Worm (Caenorhabditis elegans) whole organism, mixed stage, embryonic: ENCODE results near the gene C44B7.5.

Source experiments
- bed-3 ChIP-seq: fragments of 200-800 bp; sonication (Bioruptor generic); optimal IDR thresholded peaks from 3 replicates; lab custom pipeline; 2018; ENCODE audit warnings: mild to moderate bottlenecking, missing genetic modification characterization, moderate library complexity, missing compliant biosample characterization
- blmp-1 ChIP-seq: fragments of 150-350 bp; optimal IDR thresholded peaks from 2 replicates; lab custom pipeline; 2014; ENCODE audit warnings: missing biosample characterization, missing genetic modification characterization
- ceh-39 ChIP-seq: fragments of 150-350 bp; optimal IDR thresholded peaks from 2 replicates; lab custom pipeline; 2014; ENCODE audit warnings: missing biosample characterization, missing genetic modification characterization
- ceh-43 ChIP-seq: fragments of 200-800 bp; sonication (Bioruptor generic); optimal IDR thresholded peaks from 2 replicates; lab custom pipeline; 2018; ENCODE audit warnings: mild to moderate bottlenecking, missing genetic modification characterization, moderate library complexity, missing compliant biosample characterization
- ceh-83 ChIP-seq: fragments of 200-800 bp; sonication (Bioruptor generic); optimal IDR thresholded peaks from 2 replicates; lab custom pipeline; 2018; ENCODE audit warnings: mild to moderate bottlenecking, missing genetic modification characterization, missing compliant biosample characterization
- ces-1 ChIP-seq: fragments of 150-350 bp; optimal IDR thresholded peaks from 2 replicates; lab custom pipeline; 2014; ENCODE audit warnings: missing biosample characterization, missing genetic modification reagents, missing genetic modification characterization
- cnd-1 ChIP-seq: fragments of 200-800 bp; sonication (Bioruptor generic); optimal IDR thresholded peaks from 2 replicates; lab custom pipeline; 2018; ENCODE audit warnings: mild to moderate bottlenecking, missing genetic modification characterization, missing compliant biosample characterization
- drap-1 ChIP-seq: fragments of 200-800 bp; sonication (Bioruptor generic); optimal IDR thresholded peaks from 3 replicates; lab custom pipeline; 2018; ENCODE audit warnings: mild to moderate bottlenecking, missing genetic modification characterization, missing compliant biosample characterization
- elt-1 ChIP-seq: sonication (generic microtip); optimal IDR thresholded peaks from 2 replicates; lab custom pipeline; 2017; ENCODE audit warnings: missing genetic modification characterization, mild to moderate bottlenecking, missing compliant biosample characterization, antibody characterized with exemption, moderate library complexity, borderline replicate concordance; ENCODE audit not compliant: insufficient read depth
- elt-3 ChIP-seq: fragments of 150-350 bp; optimal IDR thresholded peaks from 2 replicates; lab custom pipeline; 2014; ENCODE audit warnings: missing biosample characterization, missing genetic modification characterization
- flh-1 ChIP-seq: fragments of 200-800 bp; sonication (Bioruptor generic); optimal IDR thresholded peaks from 2 replicates; lab custom pipeline; 2018; ENCODE audit warnings: mild to moderate bottlenecking, missing genetic modification characterization, moderate library complexity, missing compliant biosample characterization
- ham-2 ChIP-seq: fragments of 200-800 bp; sonication (Bioruptor generic); optimal IDR thresholded peaks from 2 replicates; lab custom pipeline; 2018; ENCODE audit warnings: mild to moderate bottlenecking, missing genetic modification characterization, missing compliant biosample characterization
- hlh-1 ChIP-seq: fragments of 150-350 bp; optimal IDR thresholded peaks from 2 replicates; lab custom pipeline; 2014; ENCODE audit warnings: missing biosample characterization, missing genetic modification reagents, missing genetic modification characterization
- lin-13 ChIP-seq: fragments of 150-350 bp; optimal IDR thresholded peaks from 2 replicates; lab custom pipeline; 2014; ENCODE audit warnings: missing biosample characterization, missing genetic modification characterization
- lin-32 ChIP-seq: fragments of 200-800 bp; sonication (Bioruptor generic); optimal IDR thresholded peaks from 2 replicates; lab custom pipeline; 2018; ENCODE audit warnings: mild to moderate bottlenecking, missing genetic modification characterization, missing compliant biosample characterization
- lsy-2 ChIP-seq: fragments of 150-350 bp; optimal IDR thresholded peaks from 2 replicates; lab custom pipeline; 2014; ENCODE audit warnings: missing biosample characterization, missing genetic modification characterization
- mab-5 ChIP-seq: fragments of 150-350 bp; optimal IDR thresholded peaks from 2 replicates; lab custom pipeline; 2014; ENCODE audit warnings: missing biosample characterization, missing genetic modification characterization
- mep-1 ChIP-seq: fragments of 150-350 bp; optimal IDR thresholded peaks from 2 replicates; lab custom pipeline; 2017; ENCODE audit warnings: missing biosample characterization, missing genetic modification reagents, missing genetic modification characterization, inconsistent platforms
- mls-2 ChIP-seq: sonication (generic microtip); optimal IDR thresholded peaks from 2 replicates; lab custom pipeline; 2016; ENCODE audit warnings: mild to moderate bottlenecking, missing genetic modification characterization, moderate library complexity, missing compliant biosample characterization
- nhr-12 ChIP-seq: fragments of 150-350 bp; optimal IDR thresholded peaks from 2 replicates; lab custom pipeline; 2014; ENCODE audit warnings: missing biosample characterization, missing genetic modification characterization
- nhr-2 ChIP-seq: fragments of 150-350 bp; optimal IDR thresholded peaks from 2 replicates; lab custom pipeline; 2014; ENCODE audit warnings: missing biosample characterization, missing genetic modification characterization
- nhr-237 ChIP-seq: fragments of 150-350 bp; optimal IDR thresholded peaks from 2 replicates; lab custom pipeline; 2014; ENCODE audit warnings: missing biosample characterization, missing genetic modification characterization
- nhr-28 ChIP-seq: fragments of 150-350 bp; optimal IDR thresholded peaks from 2 replicates; lab custom pipeline; 2014; ENCODE audit warnings: missing biosample characterization, missing genetic modification characterization
- nhr-76 ChIP-seq: sonication (generic microtip); optimal IDR thresholded peaks from 2 replicates; lab custom pipeline; 2017; ENCODE audit warnings: missing biosample characterization, missing genetic modification characterization
- pha-4 ChIP-seq: fragments of 150-350 bp; optimal IDR thresholded peaks from 2 replicates; lab custom pipeline; 2018; ENCODE audit warnings: missing biosample characterization, missing genetic modification reagents, missing genetic modification characterization
- sem-2 ChIP-seq: fragments of 200-800 bp; sonication (Bioruptor generic); optimal IDR thresholded peaks from 2 replicates; lab custom pipeline; 2018; ENCODE audit warnings: mild to moderate bottlenecking, missing genetic modification characterization, missing compliant biosample characterization
- snpc-4 ChIP-seq: fragments of 150-350 bp; optimal IDR thresholded peaks from 2 replicates; lab custom pipeline; 2014; ENCODE audit warnings: missing biosample characterization, missing genetic modification characterization
- sptf-1 ChIP-seq: sonication (generic microtip); optimal IDR thresholded peaks from 2 replicates; lab custom pipeline; 2017; ENCODE audit warnings: mild to moderate bottlenecking, missing genetic modification characterization, moderate library complexity, missing compliant biosample characterization
- tbx-8 ChIP-seq: fragments of 200-800 bp; sonication (Bioruptor generic); optimal IDR thresholded peaks from 2 replicates; lab custom pipeline; 2018; ENCODE audit warnings: mild to moderate bottlenecking, missing genetic modification characterization, moderate library complexity, missing compliant biosample characterization
- unc-120 ChIP-seq: sonication (generic microtip); optimal IDR thresholded peaks from 2 replicates; lab custom pipeline; 2017; ENCODE audit warnings: missing genetic modification characterization, missing compliant biosample characterization; ENCODE audit not compliant: poor library complexity, severe bottlenecking
- unc-39 ChIP-seq: fragments of 150-350 bp; optimal IDR thresholded peaks from 2 replicates; lab custom pipeline; 2014; ENCODE audit warnings: missing biosample characterization, missing genetic modification characterization
- unc-62 ChIP-seq: fragments of 150-350 bp; optimal IDR thresholded peaks from 2 replicates; lab custom pipeline; 2014; ENCODE audit warnings: missing biosample characterization, missing genetic modification reagents, missing genetic modification characterization
- zip-8 ChIP-seq: fragments of 150-350 bp; optimal IDR thresholded peaks from 2 replicates; lab custom pipeline; 2014; ENCODE audit warnings: missing biosample characterization, missing genetic modification characterization
- ztf-11 ChIP-seq: fragments of 150-350 bp; optimal IDR thresholded peaks from 2 replicates; lab custom pipeline; 2014; ENCODE audit warnings: missing biosample characterization, missing genetic modification characterization

The C44B7.5 gene

DNA sequence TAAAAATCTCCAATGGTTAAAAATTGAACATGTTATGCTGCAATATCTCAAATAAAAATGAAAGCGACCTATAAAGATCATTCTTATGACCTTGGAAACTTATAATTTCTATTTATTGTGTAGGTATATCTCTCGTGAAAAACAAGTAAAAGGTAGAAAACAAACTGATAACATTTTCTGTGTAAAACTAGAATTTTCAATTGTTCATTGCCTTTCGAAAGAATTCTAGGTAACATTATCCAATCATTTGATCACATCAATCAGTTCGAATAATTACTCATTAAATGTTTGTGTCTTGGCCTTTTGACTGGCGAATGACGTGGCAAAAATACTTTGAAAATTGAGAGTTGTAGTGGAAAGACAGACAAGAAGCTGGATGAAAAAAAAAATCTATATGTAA, 5.5 kb upstream of the C44B7.5 start:
- TF ChIP-seq nhr-2 (tag; lab: Kevin White, UChicago) (no peak), cnd-1 (tag; lab: Kevin White, UChicago) (no peak), pha-4 (no peak), lsy-2 (tag; lab: Kevin White, UChicago) (no peak), nhr-76 (tag; lab: Kevin White, UChicago) (no peak), zip-8 (tag; lab: Kevin White, UChicago) (no peak), blmp-1 (tag; lab: Kevin White, UChicago) (no peak), lin-13 (tag; lab: Kevin White, UChicago) (no peak), mep-1 (tag; lab: Kevin White, UChicago) (no peak), ceh-83 (GFP tag; lab: Kevin White, UChicago) (no peak)

DNA sequence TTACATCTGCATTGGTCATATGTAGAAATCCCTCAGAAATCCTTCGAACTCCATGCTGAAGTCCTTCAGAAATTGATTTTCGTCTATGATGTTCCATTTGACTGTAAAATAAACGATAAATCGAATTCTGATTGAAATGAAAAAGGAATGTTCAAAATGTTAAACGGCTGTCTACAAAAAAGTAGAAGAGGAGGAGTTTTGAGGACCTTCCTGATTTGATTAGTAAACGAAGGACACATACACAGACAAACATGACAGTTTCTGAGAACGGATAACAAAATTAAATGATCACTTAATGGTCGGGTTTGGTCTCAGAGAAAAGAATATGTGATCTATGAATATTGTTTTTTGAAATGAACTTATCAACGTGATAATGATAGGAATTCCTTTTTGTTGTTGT, 4.6 kb upstream of the C44B7.5 start, which contains the start of gene slc-36.5:
Gene slc-36.5 (minus strand): TSS at position 101 of the 400 bp plus-strand sequence.
- TF ChIP-seq elt-3 (tag; lab: Kevin White, UChicago) (no peak), sptf-1 (tag; lab: Kevin White, UChicago) (no peak), unc-39 (no peak), nhr-237 (tag; lab: Kevin White, UChicago) (no peak), ceh-39 (tag; lab: Kevin White, UChicago) (no peak), flh-1 (no peak), ceh-83 (GFP tag; lab: Kevin White, UChicago) (no peak), mab-5 (tag; lab: Kevin White, UChicago) (no peak), ham-2 (GFP tag; lab: Kevin White, UChicago) (no peak)
- TF ChIP-seq, all 35 proteins: peak for 0

DNA sequence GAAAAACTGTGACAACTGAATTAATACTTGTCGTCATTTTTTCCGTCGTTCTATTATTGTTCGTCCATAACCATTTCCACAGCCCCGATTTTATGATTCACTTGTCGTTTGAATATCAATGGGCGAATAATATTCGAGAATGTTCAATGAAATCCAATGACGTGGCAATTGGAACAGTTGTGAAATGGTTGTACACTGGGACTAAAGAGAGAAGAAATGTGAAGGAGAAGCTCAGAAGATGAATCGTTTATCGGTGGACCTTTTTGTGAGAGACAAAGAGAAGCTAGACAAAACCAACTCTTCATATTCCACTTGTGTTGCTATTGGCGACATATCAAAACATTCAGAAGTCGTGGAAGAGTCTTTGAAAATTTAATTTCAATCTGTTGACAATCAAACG, 1.6 kb downstream of the C44B7.5 start, which contains the start of gene clhm-1:
Gene clhm-1 (minus strand): TSS at position 207 of the 400 bp plus-strand sequence.
- TF ChIP-seq ztf-11 (tag; lab: Kevin White, UChicago) (no peak), flh-1 (no peak), hlh-1 (tag; lab: Kevin White, UChicago) (peak; percentile 62)

DNA sequence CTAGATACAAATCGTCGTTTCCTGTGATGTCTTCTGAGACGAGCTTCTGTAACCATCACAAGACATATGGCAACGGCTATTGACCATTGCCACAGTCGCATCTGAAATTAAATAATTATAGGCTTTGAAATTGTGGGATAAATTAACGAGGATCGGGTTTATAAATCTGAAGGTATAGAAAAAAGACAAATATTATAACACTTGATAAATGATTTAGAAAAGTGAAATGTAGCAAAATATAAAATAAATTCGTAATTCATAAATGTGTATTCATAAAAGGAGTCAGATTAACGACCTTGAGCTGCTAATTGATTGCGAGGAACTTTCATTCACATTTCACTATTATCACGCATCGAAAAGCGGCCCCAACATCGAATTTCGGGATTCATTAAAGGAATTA, 8.7 kb downstream of the C44B7.5 start, which contains the start of gene aff-1:
Gene aff-1 (minus strand): TSS at position 101 of the 400 bp plus-strand sequence.
- no peak for TF ChIP-seq mls-2
- no peak for TF ChIP-seq pha-4
- no peak for TF ChIP-seq nhr-237 (tag; lab: Kevin White, UChicago)
- no peak for TF ChIP-seq drap-1 (GFP tag; lab: Kevin White, UChicago)
- no peak for TF ChIP-seq flh-1
- no peak for TF ChIP-seq mab-5 (tag; lab: Kevin White, UChicago)
- TF ChIP-seq blmp-1 (tag; lab: Kevin White, UChicago), result no peak
- TF ChIP-seq zip-8 (tag; lab: Kevin White, UChicago), result no peak
- no peak for TF ChIP-seq ces-1 (GFP tag; lab: Kevin White, UChicago)
- no peak for TF ChIP-seq unc-39

DNA sequence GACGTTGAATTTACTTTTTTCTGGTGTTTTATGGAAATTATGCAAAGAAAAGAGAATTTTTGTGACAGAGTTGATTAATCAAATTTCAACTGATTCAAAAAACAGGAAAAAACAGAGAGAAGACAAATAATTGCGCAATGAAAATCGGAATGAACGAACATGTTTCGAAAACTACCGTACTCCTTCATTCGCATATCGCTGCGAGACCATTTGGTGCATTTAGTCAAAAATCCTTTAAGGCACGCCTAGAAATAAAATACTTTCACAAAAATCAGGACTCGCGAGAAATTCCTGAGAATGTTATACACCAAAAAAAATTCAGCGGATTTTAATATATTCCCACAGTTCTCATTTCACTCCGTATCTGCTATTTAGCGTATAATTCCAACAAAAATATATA, 12.3 kb downstream of the C44B7.5 start:
- TF ChIP-seq ceh-39 (tag; lab: Kevin White, UChicago), result no peak
- no peak for TF ChIP-seq elt-3 (tag; lab: Kevin White, UChicago)
- TF ChIP-seq hlh-1 (tag; lab: Kevin White, UChicago), result no peak
- no peak for TF ChIP-seq elt-1 (tag; lab: Kevin White, UChicago)
- no peak for TF ChIP-seq drap-1 (GFP tag; lab: Kevin White, UChicago)
- TF ChIP-seq unc-62 (GFP tag; lab: Kevin White, UChicago), result no peak
- TF ChIP-seq lin-13 (tag; lab: Kevin White, UChicago), result no peak
- no peak for TF ChIP-seq flh-1
- no peak for TF ChIP-seq nhr-12
- no peak for TF ChIP-seq lin-32 (GFP tag; lab: Kevin White, UChicago)
- no peak for TF ChIP-seq sem-2 (GFP tag; lab: Kevin White, UChicago)
- no peak for TF ChIP-seq sptf-1 (tag; lab: Kevin White, UChicago)
- TF ChIP-seq mep-1 (tag; lab: Kevin White, UChicago), result no peak
- no peak for TF ChIP-seq ces-1 (GFP tag; lab: Kevin White, UChicago)
- TF ChIP-seq blmp-1 (tag; lab: Kevin White, UChicago), result no peak
- TF ChIP-seq cnd-1 (tag; lab: Kevin White, UChicago), result no peak
- no peak for TF ChIP-seq snpc-4

ce11 chrII:6858835-6859234, 13.6 kb downstream of the C44B7.5 start:
- TF ChIP-seq hlh-1 (tag; lab: Kevin White, UChicago) (peak; percentile 10), mls-2 (peak; percentile 80), elt-1 (tag; lab: Kevin White, UChicago) (no peak), sem-2 (GFP tag; lab: Kevin White, UChicago) (no peak), unc-39 (no peak), drap-1 (GFP tag; lab: Kevin White, UChicago) (peak; percentile 15), nhr-28 (tag; lab: Kevin White, UChicago) (no peak), lin-32 (GFP tag; lab: Kevin White, UChicago) (no peak), nhr-2 (tag; lab: Kevin White, UChicago) (no peak), unc-62 (GFP tag; lab: Kevin White, UChicago) (peak; percentile 57), nhr-237 (tag; lab: Kevin White, UChicago) (peak; percentile 30), ham-2 (GFP tag; lab: Kevin White, UChicago) (peak; percentile 46), zip-8 (tag; lab: Kevin White, UChicago) (no peak), mep-1 (tag; lab: Kevin White, UChicago) (peak; percentile 17), unc-120 (tag; lab: Kevin White, UChicago) (peak; percentile 38), sptf-1 (tag; lab: Kevin White, UChicago) (peak; percentile 71), lsy-2 (tag; lab: Kevin White, UChicago) (no peak), ztf-11 (tag; lab: Kevin White, UChicago) (no peak), ceh-83 (GFP tag; lab: Kevin White, UChicago) (no peak), mab-5 (tag; lab: Kevin White, UChicago) (no peak), bed-3 (GFP tag; lab: Kevin White, UChicago) (no peak), nhr-12 (no peak), cnd-1 (tag; lab: Kevin White, UChicago) (no peak), ces-1 (GFP tag; lab: Kevin White, UChicago) (peak; percentile 65), tbx-8 (GFP tag; lab: Kevin White, UChicago) (no peak), ceh-43 (GFP tag; lab: Kevin White, UChicago) (no peak), elt-3 (tag; lab: Kevin White, UChicago) (no peak)
